Worm (Caenorhabditis elegans): ENCODE measurements around the gene nhr-39.

Gene nhr-39

DNA sequence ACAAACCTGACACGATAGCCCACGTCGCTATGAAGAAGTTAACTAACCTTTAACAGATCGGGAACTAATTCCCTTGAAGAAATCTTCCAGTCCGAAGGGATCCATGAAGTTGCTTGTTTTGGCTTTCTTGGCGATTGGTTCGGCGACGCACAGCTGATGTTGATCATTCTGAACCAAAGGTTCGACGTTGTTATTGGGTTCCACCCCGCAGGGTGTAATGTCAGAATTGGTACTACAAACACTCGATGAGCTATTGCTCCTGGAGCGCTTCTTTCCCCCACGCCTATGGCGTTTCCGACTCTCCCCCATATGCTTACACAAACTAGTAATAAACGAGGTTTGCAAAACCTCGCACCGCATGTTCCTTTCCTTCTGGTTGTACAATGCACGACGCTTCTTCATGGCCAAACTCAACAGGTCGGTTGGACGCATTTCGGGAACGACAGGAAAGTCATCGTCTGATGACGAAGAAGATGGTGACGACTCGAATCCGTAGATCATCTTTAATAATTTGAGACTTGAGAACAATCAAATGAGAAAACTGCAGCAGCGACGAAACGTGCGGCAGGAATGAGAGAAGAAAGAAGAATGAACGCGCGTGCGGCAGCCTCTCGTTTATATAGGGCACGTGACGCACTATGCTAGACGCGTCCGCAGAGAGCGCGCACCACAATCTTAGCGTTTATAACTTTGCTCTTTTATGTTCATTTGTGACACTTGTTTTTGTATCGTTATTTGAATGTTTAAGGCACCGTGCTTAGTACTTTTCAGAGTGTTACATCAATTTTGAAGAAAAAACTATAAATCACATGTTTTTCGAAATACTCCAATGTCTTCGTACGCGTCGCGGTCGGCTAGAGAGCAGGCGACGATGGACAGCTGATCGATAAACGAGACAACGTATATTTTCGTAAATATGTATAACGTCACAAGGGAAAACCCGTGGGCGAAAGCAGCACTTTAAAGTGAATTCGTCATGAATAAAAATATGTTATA is 40.8 kb downstream of the nhr-39 start, which contains the start of gene tos-1 (continued):
- TF ChIP-seq lir-1 (GFP tag; conservative IDR thresholded peaks at IDR 0.05) (peak; percentile 94), ceh-58 (GFP tag; IDR thresholded peaks at IDR 0.05) (0 out of 2 replicates have a peak, but pooled peaks have one; percentile 45), K12H6.12 (tag; optimal IDR thresholded peaks at IDR 0.05) (peak; percentile 99), T07F8.4 (tag; optimal IDR thresholded peaks at IDR 0.05) (peak; percentile 21), D2030.7 (GFP tag; IDR thresholded peaks at IDR 0.05) (peak; percentile 85), tbp1 (GFP tag; optimal IDR thresholded peaks at IDR 0.05) (peak; percentile 84), egl-18 (GFP tag; IDR thresholded peaks at IDR 0.05) (peak; percentile 90), F57A8.1 (GFP tag; optimal IDR thresholded peaks at IDR 0.05) (no peak), attf-6 (GFP tag; IDR thresholded peaks at IDR 0.05) (0 out of 2 replicates have a peak, but pooled peaks have one; percentile 22), lsy-27 (tag; optimal IDR thresholded peaks at IDR 0.05; ENCODE audit: borderline replicate concordance, insufficient read depth) (no peak), lin-35 (GFP tag; optimal IDR thresholded peaks at IDR 0.05) (peak in 2 of 3 experiments; percentile 80 to 85), rpc-1 (optimal IDR thresholded peaks at IDR 0.05) (no peak), rpc-1 (tag; optimal IDR thresholded peaks at IDR 0.05) (no peak), egrh-3 (GFP tag; IDR thresholded peaks at IDR 0.05) (peak; percentile 53; the same call in 1 of the 2 replicates), lin-40 (tag; optimal IDR thresholded peaks at IDR 0.05) (peak; percentile 99), B0261.1 (tag; optimal IDR thresholded peaks at IDR 0.05) (peak; percentile 43), T26A5.8 (tag; optimal IDR thresholded peaks at IDR 0.05) (no peak), madf-3 (GFP tag; IDR thresholded peaks at IDR 0.05) (peak; percentile 100), Y95B8A.8 (GFP tag; IDR thresholded peaks at IDR 0.05) (peak; percentile 96), Y79H2A.3 (GFP tag; conservative IDR thresholded peaks at IDR 0.05) (peak; percentile 74; the same call in 1 of the 2 replicates), atf-7 (tag; optimal IDR thresholded peaks at IDR 0.05) (peak; percentile 99), attf-3 (GFP tag; conservative IDR thresholded peaks at IDR 0.05) (peak; percentile 87), lag-1 (GFP tag; IDR thresholded peaks at IDR 0.05) (no peak), repo-1 (tag; optimal IDR thresholded peaks at IDR 0.05) (peak; percentile 96), nfya-1 (tag; optimal IDR thresholded peaks at IDR 0.05; ENCODE audit: borderline replicate concordance, insufficient read depth) (no peak), die-1 (tag; optimal IDR thresholded peaks at IDR 0.05) (peak; percentile 88), ets-4 (GFP tag; optimal IDR thresholded peaks at IDR 0.05) (peak; percentile 29), ceh-91 (GFP tag; IDR thresholded peaks at IDR 0.05) (peak; percentile 71), madf-6 (GFP tag; IDR thresholded peaks at IDR 0.05) (peak; percentile 46; the same call in 1 of the 2 replicates), hlh-12 (tag; optimal IDR thresholded peaks at IDR 0.05) (no peak), dpl-1 (GFP tag; optimal IDR thresholded peaks at IDR 0.05) (peak; percentile 44), zfh-2 (GFP tag; conservative IDR thresholded peaks at IDR 0.05) (no peak; the same call in 1 of the 2 replicates), snpc-1.1 (tag; optimal IDR thresholded peaks at IDR 0.05; ENCODE audit: insufficient read depth) (no peak), F23B12.7 (tag; optimal IDR thresholded peaks at IDR 0.05; ENCODE audit: insufficient read depth) (peak; percentile 91), bed-1 (GFP tag; IDR thresholded peaks at IDR 0.05) (no peak), dpff-1 (tag; optimal IDR thresholded peaks at IDR 0.05) (peak; percentile 71), hsf-1 (GFP tag; IDR thresholded peaks at IDR 0.05) (peak; percentile 73), zim-3 (tag; optimal IDR thresholded peaks at IDR 0.05) (peak; percentile 85), snpc-4 (GFP tag; optimal IDR thresholded peaks at IDR 0.05) (peak; percentile 27), snpc-4 (tag; optimal IDR thresholded peaks at IDR 0.05) (peak; percentile 70 to 87 (median 80)), athp-1 (tag; optimal IDR thresholded peaks at IDR 0.05) (peak; percentile 98), sptf-2 (GFP tag; optimal IDR thresholded peaks at IDR 0.05) (no peak), somi-1 (GFP tag; optimal IDR thresholded peaks at IDR 0.05) (peak; percentile 98), F22D6.2 (tag; optimal IDR thresholded peaks at IDR 0.05) (peak; percentile 87), F39B2.1 (GFP tag; IDR thresholded peaks at IDR 0.05) (no peak), dox-1 (GFP tag; IDR thresholded peaks at IDR 0.05) (peak; percentile 95)
